Worm (Caenorhabditis elegans) whole organism, L4 larva: ENCODE measurements around the gene nex-3.
A peak's percentile ranks its signal among the peaks of the same experiment; 100 is the strongest.

ENCODE experiments used
- D1046.2 ChIP-seq: fragments of 200-800 bp; sonication (Bioruptor generic); IDR thresholded peaks from 2 replicates; pipeline ENCODE4 v1.3.6; 2022; ENCODE audit warnings: missing genetic modification characterization, missing compliant biosample characterization
- F10B5.3 ChIP-seq: sonication (generic microtip); optimal IDR thresholded peaks from 2 replicates; lab custom pipeline; 2016; ENCODE audit warnings: mild to moderate bottlenecking, missing genetic modification characterization, missing compliant biosample characterization
- F26F4.8 ChIP-seq: fragments of 200-800 bp; sonication (Bioruptor generic); conservative IDR thresholded peaks from 2 replicates; pipeline ENCODE4 v1.3.6; 2022; ENCODE audit warnings: missing genetic modification characterization, missing compliant biosample characterization
- F44E2.7 ChIP-seq: fragments of 200-800 bp; sonication (Bioruptor generic); IDR thresholded peaks from 2 replicates; pipeline ENCODE4 v2.1.2; 2022; ENCODE audit warnings: missing genetic modification characterization, missing compliant biosample characterization
- T20F7.1 ChIP-seq: fragments of 200-800 bp; sonication (Bioruptor generic); optimal IDR thresholded peaks from 2 replicates; lab custom pipeline; 2018; ENCODE audit warnings: mild to moderate bottlenecking, missing genetic modification characterization, missing compliant biosample characterization
- Y105C5A.15 ChIP-seq: fragments of 200-800 bp; sonication (Bioruptor generic); IDR thresholded peaks from 2 replicates; pipeline ENCODE4 v1.3.6; 2022; ENCODE audit warnings: missing genetic modification characterization, missing compliant biosample characterization
- Y75B8A.6 ChIP-seq: fragments of 200-800 bp; sonication (Bioruptor generic); IDR thresholded peaks from 2 replicates; pipeline ENCODE4 v1.3.6; 2022; ENCODE audit warnings: missing genetic modification reagents, missing genetic modification characterization, missing compliant biosample characterization
- aha-1 ChIP-seq: fragments of 150-350 bp; peaks from one replicate; lab custom pipeline; 2014; ENCODE audit warnings: missing biosample characterization, missing genetic modification characterization
- ceh-32 ChIP-seq: sonication (generic microtip); optimal IDR thresholded peaks from 2 replicates; lab custom pipeline; 2016; ENCODE audit warnings: mild to moderate bottlenecking, missing genetic modification characterization, missing compliant biosample characterization; ENCODE audit not compliant: poor library complexity
- ceh-44 ChIP-seq: fragments of 200-800 bp; sonication (Bioruptor generic); IDR thresholded peaks from 2 replicates; pipeline ENCODE4 v1.3.6; 2022; ENCODE audit warnings: missing genetic modification reagents, missing genetic modification characterization, missing compliant biosample characterization
- ceh-62 ChIP-seq: sonication (generic microtip); optimal IDR thresholded peaks from 2 replicates; lab custom pipeline; 2017; ENCODE audit warnings: missing biosample characterization, missing genetic modification characterization
- ceh-82 ChIP-seq: sonication (generic microtip); optimal IDR thresholded peaks from 2 replicates; lab custom pipeline; 2017; ENCODE audit warnings: missing biosample characterization, missing genetic modification characterization
- ces-1 ChIP-seq: fragments of 150-350 bp; sonication (generic microtip); optimal IDR thresholded peaks from 4 replicates; lab custom pipeline; 2014; ENCODE audit warnings: missing biosample characterization, missing genetic modification reagents, missing genetic modification characterization
- daf-16 ChIP-seq, 3 experiments: sonication (generic microtip); optimal IDR thresholded peaks; 2 replicates each; lab custom pipeline; 2016 to 2017; ENCODE audit warnings: missing genetic modification characterization in 3 of 3, missing genetic modification reagents in 3 of 3, mild to moderate bottlenecking in 2 of 3, missing compliant biosample characterization in 2 of 3, missing biosample characterization in 1 of 3, moderate library complexity in 1 of 3
- dmd-6 ChIP-seq: fragments of 200-800 bp; sonication (Bioruptor generic); IDR thresholded peaks from 2 replicates; pipeline ENCODE4 v1.3.6; 2022; ENCODE audit warnings: missing genetic modification reagents, missing genetic modification characterization, missing compliant biosample characterization
- dmd-8 ChIP-seq: fragments of 200-800 bp; sonication (Bioruptor generic); IDR thresholded peaks from 2 replicates; pipeline ENCODE4 v1.3.6; 2022; ENCODE audit warnings: missing genetic modification characterization, missing compliant biosample characterization
- dmd-9 ChIP-seq: fragments of 200-800 bp; sonication (Bioruptor generic); IDR thresholded peaks from 2 replicates; pipeline ENCODE4 v1.3.6; 2022; ENCODE audit warnings: missing genetic modification reagents, missing genetic modification characterization, missing compliant biosample characterization
- hif-1 ChIP-seq, 2 experiments: sonication (generic microtip); optimal IDR thresholded peaks; 2 replicates each; lab custom pipeline; 2016 to 2017; ENCODE audit warnings: missing compliant biosample characterization in 2 of 2, missing genetic modification characterization in 2 of 2, missing genetic modification reagents in 2 of 2, missing genotype in 2 of 2, mild to moderate bottlenecking in 1 of 2
- hlh-11 ChIP-seq: fragments of 200-800 bp; sonication (Bioruptor generic); optimal IDR thresholded peaks from 2 replicates; lab custom pipeline; 2018; ENCODE audit warnings: mild to moderate bottlenecking, missing genetic modification characterization, missing compliant biosample characterization
- jun-1 ChIP-seq: fragments of 150-350 bp; optimal IDR thresholded peaks from 2 replicates; lab custom pipeline; 2014; ENCODE audit warnings: missing biosample characterization, missing genetic modification reagents, missing genetic modification characterization
- lim-7 ChIP-seq: fragments of 200-800 bp; sonication (Bioruptor generic); IDR thresholded peaks from 2 replicates; pipeline ENCODE4 v1.3.6; 2022; ENCODE audit warnings: missing genetic modification characterization, missing compliant biosample characterization
- lin-15B ChIP-seq: fragments of 150-350 bp; sonication (generic microtip); optimal IDR thresholded peaks from 3 replicates; lab custom pipeline; 2014; ENCODE audit warnings: missing biosample characterization, missing genetic modification characterization
- lin-38 ChIP-seq: fragments of 200-800 bp; sonication (Bioruptor generic); IDR thresholded peaks from 2 replicates; pipeline ENCODE4 v1.3.6; 2022; ENCODE audit warnings: missing genetic modification reagents, missing genetic modification characterization, missing compliant biosample characterization
- lir-3 ChIP-seq: sonication (generic microtip); optimal IDR thresholded peaks from 2 replicates; lab custom pipeline; 2016; ENCODE audit warnings: mild to moderate bottlenecking, missing genetic modification characterization, missing compliant biosample characterization
- lsy-2 ChIP-seq, 2 experiments: fragments of 150-350 bp in 1 of 2; sonication (generic microtip) in 1 of 2; optimal IDR thresholded peaks; 2 replicates each; lab custom pipeline; 2014 to 2017; ENCODE audit warnings: missing biosample characterization in 2 of 2, missing genetic modification characterization in 2 of 2
- madf-5 ChIP-seq, 2 experiments: fragments of 200-800 bp; sonication (Bioruptor generic); IDR thresholded peaks; 2 replicates each; pipeline ENCODE4 v1.3.6; 2022; ENCODE audit warnings: missing compliant biosample characterization in 2 of 2, missing genetic modification characterization in 2 of 2
- mdt-29 ChIP-seq: fragments of 200-800 bp; sonication (Bioruptor generic); IDR thresholded peaks from 2 replicates; pipeline ENCODE4 v1.3.6; 2022; ENCODE audit warnings: missing genetic modification reagents, missing genetic modification characterization, missing compliant biosample characterization
- mep-1 ChIP-seq: fragments of 150-350 bp; sonication (generic microtip); optimal IDR thresholded peaks from 3 replicates; lab custom pipeline; 2014; ENCODE audit warnings: missing biosample characterization, missing genetic modification characterization
- mes-2 ChIP-seq: sonication (generic microtip); optimal IDR thresholded peaks from 2 replicates; lab custom pipeline; 2016; ENCODE audit warnings: missing genotype, mild to moderate bottlenecking, missing genetic modification characterization, missing compliant biosample characterization; ENCODE audit not compliant: poor library complexity, severe bottlenecking
- mxl-3 ChIP-seq: fragments of 200-800 bp; sonication (Bioruptor generic); optimal IDR thresholded peaks from 2 replicates; lab custom pipeline; 2018; ENCODE audit warnings: mild to moderate bottlenecking, missing genetic modification characterization, missing compliant biosample characterization
- nhr-111 ChIP-seq: fragments of 200-800 bp; sonication (Bioruptor generic); optimal IDR thresholded peaks from 2 replicates; lab custom pipeline; 2018; ENCODE audit warnings: mild to moderate bottlenecking, missing genetic modification characterization, missing compliant biosample characterization
- nhr-41 ChIP-seq: fragments of 200-800 bp; sonication (Bioruptor generic); IDR thresholded peaks from 2 replicates; pipeline ENCODE4 v1.3.6; 2022; ENCODE audit warnings: missing genetic modification reagents, missing genetic modification characterization, missing compliant biosample characterization
- nhr-42 ChIP-seq: fragments of 200-800 bp; sonication (Bioruptor generic); IDR thresholded peaks from 2 replicates; pipeline ENCODE4 v1.3.6; 2022; ENCODE audit warnings: missing genetic modification characterization, missing compliant biosample characterization
- nhr-48 ChIP-seq: sonication (generic microtip); optimal IDR thresholded peaks from 2 replicates; lab custom pipeline; 2016; ENCODE audit warnings: mild to moderate bottlenecking, missing genetic modification characterization, missing compliant biosample characterization
- saeg-2 ChIP-seq: fragments of 200-800 bp; sonication (Bioruptor generic); IDR thresholded peaks from 2 replicates; pipeline ENCODE4 v1.3.6; 2022; ENCODE audit warnings: missing genetic modification reagents, missing genetic modification characterization, missing compliant biosample characterization
- sdz-12 ChIP-seq: fragments of 200-800 bp; sonication (Bioruptor generic); optimal IDR thresholded peaks from 2 replicates; lab custom pipeline; 2018; ENCODE audit warnings: mild to moderate bottlenecking, missing genetic modification characterization, missing compliant biosample characterization
- set-16 ChIP-seq: fragments of 200-800 bp; sonication (Bioruptor generic); IDR thresholded peaks from 2 replicates; pipeline ENCODE4 v1.3.6; 2022; ENCODE audit warnings: missing genetic modification reagents, missing genetic modification characterization, missing compliant biosample characterization
- skn-1 ChIP-seq: fragments of 150-350 bp; optimal IDR thresholded peaks from 2 replicates; lab custom pipeline; 2014; ENCODE audit warnings: missing biosample characterization, missing genetic modification characterization
- snpc-1.2 ChIP-seq: fragments of 200-800 bp; sonication (Bioruptor generic); IDR thresholded peaks from 2 replicates; pipeline ENCODE4 v1.3.6; 2022; ENCODE audit warnings: missing genetic modification reagents, missing genetic modification characterization, missing compliant biosample characterization
- snpc-4 ChIP-seq: fragments of 150-350 bp; optimal IDR thresholded peaks from 2 replicates; lab custom pipeline; 2014; ENCODE audit warnings: missing biosample characterization, missing genetic modification characterization
- spr-1 ChIP-seq: sonication (generic microtip); optimal IDR thresholded peaks from 2 replicates; lab custom pipeline; 2016; ENCODE audit warnings: mild to moderate bottlenecking, missing genetic modification characterization, missing compliant biosample characterization
- tra-1 ChIP-seq: fragments of 200-800 bp; sonication (Bioruptor generic); IDR thresholded peaks from 2 replicates; pipeline ENCODE4 v1.3.6; 2022; ENCODE audit warnings: missing genetic modification reagents, missing genetic modification characterization, missing compliant biosample characterization
- unc-62 ChIP-seq, 3 experiments: fragments of 150-350 bp in 1 of 3; sonication (generic microtip); optimal IDR thresholded peaks in 2 of 3; peaks in 1 of 3; 1 replicate in 1 of 3; 2 replicates in 2 of 3; lab custom pipeline; 2014 to 2017; ENCODE audit warnings: missing biosample characterization in 3 of 3, missing genetic modification characterization in 3 of 3, missing genetic modification reagents in 3 of 3, missing genotype in 1 of 3
- vab-7 ChIP-seq: fragments of 200-800 bp; sonication (Bioruptor generic); IDR thresholded peaks from 2 replicates; pipeline ENCODE4 v1.3.6; 2022; ENCODE audit warnings: missing genetic modification reagents, missing genetic modification characterization, missing compliant biosample characterization
- zfp-3 ChIP-seq: fragments of 200-800 bp; sonication (Bioruptor generic); conservative IDR thresholded peaks from 2 replicates; pipeline ENCODE4 v1.3.6; 2022; ENCODE audit warnings: missing genetic modification reagents, missing genetic modification characterization, missing compliant biosample characterization
- zip-11 ChIP-seq: fragments of 200-800 bp; sonication (Bioruptor generic); IDR thresholded peaks from 2 replicates; pipeline ENCODE4 v1.3.6; 2022; ENCODE audit warnings: missing genetic modification characterization, missing compliant biosample characterization
- zip-2 ChIP-seq: fragments of 150-350 bp; optimal IDR thresholded peaks from 2 replicates; lab custom pipeline; 2014; ENCODE audit warnings: missing biosample characterization, missing genetic modification characterization
- ztf-11 ChIP-seq: fragments of 150-350 bp; optimal IDR thresholded peaks from 2 replicates; lab custom pipeline; 2014; ENCODE audit warnings: missing biosample characterization, missing genetic modification characterization
- ztf-7 ChIP-seq: fragments of 150-350 bp; optimal IDR thresholded peaks from 2 replicates; lab custom pipeline; 2014; ENCODE audit warnings: missing biosample characterization, missing genetic modification characterization

nex-3 gene

ce11 chrIII:4475428-4475968, 33.6 kb downstream of the nex-3 start, which contains the start of gene rps-1 (continued):
- TF ChIP-seq vab-7 (peak; percentile 95), dmd-8 (0 out of 2 replicates have a peak, but pooled peaks have one; percentile 48), T20F7.1 (GFP tag; lab: Kevin White, UChicago) (peak; percentile 95), tra-1 (GFP tag; lab: Robert Waterston, UW) (peak; percentile 99), dmd-9 (peak; percentile 98), ztf-7 (tag; lab: Kevin White, UChicago) (peak; percentile 94), aha-1 (tag; lab: Kevin White, UChicago) (peak; percentile 100), mxl-3 (GFP tag; lab: Kevin White, UChicago) (peak; percentile 96), D1046.2 (peak; percentile 94), F10B5.3 (tag; lab: Kevin White, UChicago) (peak; percentile 92), spr-1 (tag; lab: Kevin White, UChicago) (peak; percentile 97), lir-3 (tag; lab: Kevin White, UChicago) (peak; percentile 64), nhr-42 (GFP tag; lab: Robert Waterston, UW) (peak; percentile 97), skn-1 (tag; lab: Kevin White, UChicago) (peak; percentile 96), saeg-2 (peak; percentile 92), F44E2.7 (GFP tag; lab: Robert Waterston, UW) (no peak; the same call in 1 of the 2 replicates), dmd-6 (GFP tag; lab: Robert Waterston, UW) (peak; percentile 100), ces-1 (GFP tag; lab: Kevin White, UChicago) (peak; percentile 87), snpc-1.2 (GFP tag; lab: Robert Waterston, UW) (peak; percentile 82), sdz-12 (GFP tag; lab: Kevin White, UChicago) (peak; percentile 89), zfp-3 (peak; percentile 97), Y105C5A.15 (GFP tag; lab: Robert Waterston, UW) (peak; percentile 88), set-16 (0 out of 2 replicates have a peak, but pooled peaks have one; percentile 34), lsy-2 (tag; optimal IDR thresholded peaks at IDR 0.05; lab: Kevin White, UChicago) (peak; percentile 100), ceh-62 (tag; lab: Kevin White, UChicago) (no peak), nhr-111 (GFP tag; lab: Kevin White, UChicago) (peak; percentile 65), zip-2 (tag; lab: Kevin White, UChicago) (peak; percentile 90), zip-11 (peak; percentile 57; the same call in 1 of the 2 replicates), snpc-4 (tag; lab: Kevin White, UChicago) (peak; percentile 57), mep-1 (tag; lab: Kevin White, UChicago) (peak; percentile 99), ztf-11 (tag; lab: Kevin White, UChicago) (peak; percentile 71), F26F4.8 (no peak), nhr-41 (GFP tag; lab: Robert Waterston, UW) (peak; percentile 81), lin-38 (peak; percentile 95), ceh-82 (tag; lab: Kevin White, UChicago) (no peak), jun-1 (tag; lab: Kevin White, UChicago) (peak; percentile 96), lin-15B (peak; percentile 52), madf-5 (GFP tag; IDR thresholded peaks at IDR 0.05; lab: Robert Waterston, UW) (peak in 1 of 2 experiments; percentile 86; a peak in 2 of 4 replicates), ceh-44 (peak; percentile 72), lim-7 (peak; percentile 38; the same call in 1 of the 2 replicates), Y75B8A.6 (peak; percentile 90), hif-1 (tag; optimal IDR thresholded peaks at IDR 0.05; lab: Kevin White, UChicago) (peak; percentile 82 to 93), hlh-11 (peak; percentile 98), nhr-48 (tag; lab: Kevin White, UChicago) (peak; percentile 96), mdt-29 (GFP tag; lab: Robert Waterston, UW) (peak; percentile 93), unc-62 (GFP tag; optimal IDR thresholded peaks at IDR 0.05 in 1 of 2; lab: Kevin White, UChicago) (peak in 1 of 2 experiments; percentile 99), unc-62 (tag; optimal IDR thresholded peaks at IDR 0.05; lab: Kevin White, UChicago) (no peak), mes-2 (peak; percentile 99), daf-16 (GFP tag; optimal IDR thresholded peaks at IDR 0.05; lab: Kevin White, UChicago) (peak; percentile 56 to 95), daf-16 (tag; optimal IDR thresholded peaks at IDR 0.05; lab: Kevin White, UChicago) (peak; percentile 58), ceh-32 (tag; lab: Kevin White, UChicago) (peak; percentile 83)
